Fruit fly (Drosophila melanogaster) whole organism, embryonic: Measurements from ENCODE around the gene SkpD.

Experiments used
- Antp ChIP-seq: fragments of 200-800 bp; sonication (Bioruptor generic); optimal IDR thresholded peaks from 3 replicates; lab custom pipeline; 2016; ENCODE audit warnings: missing biosample characterization, missing genetic modification characterization
- Blimp-1 ChIP-seq: fragments of 200-800 bp; sonication (Bioruptor generic); optimal IDR thresholded peaks from 3 replicates; lab custom pipeline; 2018; ENCODE audit warnings: missing biosample characterization, missing genetic modification characterization, mild to moderate bottlenecking, moderate library complexity, missing genetic modification reagents
- CG1024 ChIP-seq: fragments of 200-800 bp; sonication (Bioruptor generic); IDR thresholded peaks from 2 replicates; pipeline ENCODE4 v1.3.6; 2022; ENCODE audit warnings: missing biosample characterization, missing genetic modification characterization
- CG10366 ChIP-seq: fragments of 200-800 bp; sonication (Bioruptor generic); IDR thresholded peaks from 2 replicates; pipeline ENCODE4 v1.3.6; 2022; ENCODE audit warnings: missing biosample characterization, missing genetic modification characterization
- CG13123 ChIP-seq: fragments of 200-800 bp; sonication (Bioruptor generic); optimal IDR thresholded peaks from 2 replicates; lab custom pipeline; 2016; ENCODE audit warnings: missing biosample characterization, missing genetic modification characterization
- CG13287 ChIP-seq: fragments of 200-800 bp; sonication (Bioruptor generic); IDR thresholded peaks from 2 replicates; pipeline ENCODE4 v1.3.6; 2022; ENCODE audit warnings: missing biosample characterization, missing genetic modification characterization; ENCODE audit not compliant: partially characterized antibody
- CG15073 ChIP-seq: fragments of 200-800 bp; sonication (Bioruptor generic); optimal IDR thresholded peaks from 2 replicates; lab custom pipeline; 2016; ENCODE audit warnings: missing biosample characterization, missing genetic modification characterization
- CG17186 ChIP-seq: fragments of 200-800 bp; sonication (Bioruptor generic); optimal IDR thresholded peaks from 3 replicates; lab custom pipeline; 2017; ENCODE audit warnings: missing biosample characterization, missing genetic modification reagents, missing genetic modification characterization
- CG17612 ChIP-seq: fragments of 200-800 bp; sonication (Bioruptor generic); IDR thresholded peaks from 2 replicates; pipeline ENCODE4 v1.3.6; 2022; ENCODE audit warnings: missing biosample characterization, missing genetic modification characterization
- CG18262 ChIP-seq: fragments of 200-800 bp; optimal IDR thresholded peaks from 3 replicates; lab custom pipeline; 2019; ENCODE audit warnings: missing biosample characterization, mild to moderate bottlenecking, missing genetic modification characterization, moderate library complexity
- CG2120 ChIP-seq: fragments of 200-800 bp; sonication (Bioruptor generic); optimal IDR thresholded peaks from 3 replicates; lab custom pipeline; 2016; ENCODE audit warnings: missing biosample characterization, missing genetic modification characterization
- CG30020 ChIP-seq: fragments of 200-800 bp; optimal IDR thresholded peaks from 2 replicates; lab custom pipeline; 2019; ENCODE audit warnings: missing biosample characterization, mild to moderate bottlenecking, missing genetic modification characterization, moderate library complexity
- CG32772 ChIP-seq: fragments of 200-800 bp; sonication (Bioruptor generic); IDR thresholded peaks from 2 replicates; pipeline ENCODE4 v1.3.6; 2022; ENCODE audit warnings: missing biosample characterization, missing genetic modification characterization
- CG6813 ChIP-seq: fragments of 200-800 bp; sonication (Bioruptor generic); optimal IDR thresholded peaks from 2 replicates; lab custom pipeline; 2017; ENCODE audit warnings: missing biosample characterization, missing genetic modification characterization, mild to moderate bottlenecking, moderate library complexity, missing genetic modification reagents
- CG7963 ChIP-seq: fragments of 200-800 bp; sonication (Bioruptor generic); IDR thresholded peaks from 3 replicates; pipeline ENCODE4 v1.3.6; 2022; ENCODE audit warnings: missing biosample characterization, missing genetic modification characterization; ENCODE audit not compliant: partially characterized antibody
- CG9437 ChIP-seq: fragments of 200-800 bp; sonication (Bioruptor generic); optimal IDR thresholded peaks from 2 replicates; lab custom pipeline; 2018; ENCODE audit warnings: missing biosample characterization, mild to moderate bottlenecking, missing genetic modification characterization
- CG9609 ChIP-seq: fragments of 200-800 bp; sonication (Bioruptor generic); optimal IDR thresholded peaks from 3 replicates; lab custom pipeline; 2016; ENCODE audit warnings: missing biosample characterization, missing genetic modification characterization
- CG9727 ChIP-seq: fragments of 200-800 bp; sonication (Bioruptor generic); optimal IDR thresholded peaks from 3 replicates; lab custom pipeline; 2017; ENCODE audit warnings: missing biosample characterization, mild to moderate bottlenecking, missing genetic modification characterization
- HLH54F ChIP-seq: fragments of 200-800 bp; sonication (Bioruptor generic); optimal IDR thresholded peaks from 3 replicates; lab custom pipeline; 2016; ENCODE audit warnings: missing biosample characterization, missing genetic modification characterization
- Hr3 ChIP-seq: fragments of 200-800 bp; sonication (Bioruptor generic); optimal IDR thresholded peaks from 3 replicates; lab custom pipeline; 2016; ENCODE audit warnings: missing biosample characterization, missing genetic modification characterization
- Jarid2 ChIP-seq: fragments of 200-800 bp; sonication (Bioruptor generic); optimal IDR thresholded peaks from 3 replicates; lab custom pipeline; 2017; ENCODE audit warnings: mild to moderate bottlenecking, missing biosample characterization, missing genetic modification reagents, missing genetic modification characterization
- MBD-R2 ChIP-seq: fragments of 200-800 bp; sonication (Bioruptor generic); IDR thresholded peaks from 2 replicates; pipeline ENCODE4 v1.3.6; 2022; ENCODE audit warnings: missing biosample characterization, missing genetic modification characterization
- Med ChIP-seq: fragments of 200-800 bp; sonication (Bioruptor generic); peaks from one replicate; lab custom pipeline; 2016; ENCODE audit warnings: missing biosample characterization, missing genetic modification characterization, mild to moderate bottlenecking, inconsistent platforms, moderate library complexity
- Myb ChIP-seq: fragments of 200-800 bp; sonication (Bioruptor generic); optimal IDR thresholded peaks from 2 replicates; lab custom pipeline; 2016; ENCODE audit warnings: missing biosample characterization, missing genetic modification characterization
- Oli ChIP-seq: fragments of 200-800 bp; sonication (Bioruptor generic); optimal IDR thresholded peaks from 2 replicates; lab custom pipeline; 2018; ENCODE audit warnings: missing biosample characterization, mild to moderate bottlenecking, missing genetic modification characterization, moderate library complexity
- Scr ChIP-seq: fragments of 200-800 bp; sonication (Bioruptor generic); IDR thresholded peaks from 2 replicates; pipeline ENCODE4 v1.3.6; 2022; ENCODE audit warnings: missing biosample characterization, missing genetic modification characterization; ENCODE audit not compliant: partially characterized antibody
- Sin3A ChIP-seq: fragments of >200 bp; optimal IDR thresholded peaks from 2 replicates; lab custom pipeline; 2018
- Six4 ChIP-seq: fragments of 200-800 bp; sonication (Bioruptor generic); optimal IDR thresholded peaks from 2 replicates; lab custom pipeline; 2016; ENCODE audit warnings: missing biosample characterization, missing genetic modification characterization
- ac ChIP-seq: fragments of 200-800 bp; sonication (Bioruptor generic); optimal IDR thresholded peaks from 3 replicates; lab custom pipeline; 2017; ENCODE audit warnings: missing biosample characterization, mild to moderate bottlenecking, missing genetic modification characterization
- amos ChIP-seq: fragments of 200-800 bp; sonication (Bioruptor generic); IDR thresholded peaks from 2 replicates; pipeline ENCODE4 v1.3.6; 2022; ENCODE audit warnings: missing biosample characterization, missing genetic modification characterization; ENCODE audit not compliant: partially characterized antibody
- ash1 ChIP-seq: fragments of 200-800 bp; sonication (Bioruptor generic); optimal IDR thresholded peaks from 2 replicates; lab custom pipeline; 2018; ENCODE audit warnings: missing biosample characterization, mild to moderate bottlenecking, missing genetic modification characterization
- btn ChIP-seq: fragments of 200-800 bp; sonication (Bioruptor generic); optimal IDR thresholded peaks from 2 replicates; lab custom pipeline; 2016; ENCODE audit warnings: missing biosample characterization, missing genetic modification characterization
- cato ChIP-seq: fragments of 200-800 bp; sonication (Bioruptor generic); optimal IDR thresholded peaks from 2 replicates; lab custom pipeline; 2016; ENCODE audit warnings: missing biosample characterization, missing genetic modification characterization, borderline replicate concordance
- ci ChIP-seq: fragments of 200-800 bp; sonication (Bioruptor generic); IDR thresholded peaks from 3 replicates; pipeline ENCODE4 v1.3.6; 2022; ENCODE audit warnings: missing biosample characterization, missing genetic modification characterization
- corto ChIP-seq: fragments of 200-800 bp; sonication (Bioruptor generic); optimal IDR thresholded peaks from 2 replicates; lab custom pipeline; 2016; ENCODE audit warnings: missing biosample characterization, mild to moderate bottlenecking, missing genetic modification characterization, moderate library complexity
- crol ChIP-seq: fragments of 200-800 bp; sonication (Bioruptor generic); IDR thresholded peaks from 2 replicates; pipeline ENCODE4 v1.3.6; 2022; ENCODE audit warnings: missing biosample characterization, missing genetic modification characterization
- eve ChIP-seq, 2 experiments: fragments of >200 bp; optimal IDR thresholded peaks; 2 replicates each; lab custom pipeline; 2017; ENCODE audit warnings: missing biosample characterization in 2 of 2, missing genetic modification characterization in 2 of 2
- ftz-f1 ChIP-seq: fragments of 200-800 bp; sonication (Bioruptor generic); optimal IDR thresholded peaks from 2 replicates; lab custom pipeline; 2016; ENCODE audit warnings: missing biosample characterization, missing genetic modification characterization
- gt ChIP-seq: fragments of 200-800 bp; sonication (Bioruptor generic); IDR thresholded peaks from 2 replicates; pipeline ENCODE4 v1.3.6; 2022; ENCODE audit warnings: missing biosample characterization, missing genetic modification characterization
- ham ChIP-seq: fragments of 200-800 bp; sonication (Bioruptor generic); IDR thresholded peaks from 2 replicates; pipeline ENCODE4 v1.3.6; 2022; ENCODE audit warnings: missing biosample characterization, missing genetic modification characterization
- nerfin-1 ChIP-seq: fragments of 200-800 bp; sonication (Bioruptor generic); optimal IDR thresholded peaks from 3 replicates; lab custom pipeline; 2019; ENCODE audit warnings: missing biosample characterization, mild to moderate bottlenecking, missing genetic modification characterization, moderate library complexity
- nom ChIP-seq: fragments of 200-800 bp; sonication (Bioruptor generic); optimal IDR thresholded peaks from 2 replicates; lab custom pipeline; 2017; ENCODE audit warnings: missing biosample characterization, missing genetic modification characterization, mild to moderate bottlenecking, moderate library complexity, missing genetic modification reagents
- peb ChIP-seq: fragments of 200-800 bp; sonication (Bioruptor generic); IDR thresholded peaks from 2 replicates; pipeline ENCODE4 v1.3.6; 2022; ENCODE audit warnings: missing biosample characterization, missing genetic modification characterization
- pum ChIP-seq: fragments of 200-800 bp; sonication (Bioruptor generic); optimal IDR thresholded peaks from 2 replicates; lab custom pipeline; 2016; ENCODE audit warnings: missing biosample characterization, missing genetic modification characterization
- slp2 ChIP-seq: fragments of 200-800 bp; sonication (Bioruptor generic); optimal IDR thresholded peaks from 2 replicates; lab custom pipeline; 2016; ENCODE audit warnings: missing biosample characterization, missing genetic modification characterization
- sob ChIP-seq: fragments of 200-800 bp; sonication (Bioruptor generic); IDR thresholded peaks from 2 replicates; pipeline ENCODE4 v1.3.6; 2022; ENCODE audit warnings: missing biosample characterization, missing genetic modification characterization
- twi ChIP-seq: fragments of 200-800 bp; optimal IDR thresholded peaks from 2 replicates; lab custom pipeline; 2019; ENCODE audit warnings: missing biosample characterization, mild to moderate bottlenecking, missing genetic modification characterization, moderate library complexity
- vfl ChIP-seq: fragments of 200-800 bp; sonication (Bioruptor generic); optimal IDR thresholded peaks from 2 replicates; lab custom pipeline; 2016; ENCODE audit warnings: missing biosample characterization, missing genetic modification characterization
- vvl ChIP-seq: fragments of 200-800 bp; sonication (Bioruptor generic); IDR thresholded peaks from 2 replicates; pipeline ENCODE4 v1.3.6; 2022; ENCODE audit warnings: missing biosample characterization, missing genetic modification characterization
- yki ChIP-seq: fragments of >200 bp; optimal IDR thresholded peaks from 3 replicates; lab custom pipeline; 2018
- zfh2 ChIP-seq: fragments of 200-800 bp; sonication (Bioruptor generic); optimal IDR thresholded peaks from 2 replicates; lab custom pipeline; 2016; ENCODE audit warnings: missing biosample characterization, missing genetic modification characterization

Gene SkpD

DNA sequence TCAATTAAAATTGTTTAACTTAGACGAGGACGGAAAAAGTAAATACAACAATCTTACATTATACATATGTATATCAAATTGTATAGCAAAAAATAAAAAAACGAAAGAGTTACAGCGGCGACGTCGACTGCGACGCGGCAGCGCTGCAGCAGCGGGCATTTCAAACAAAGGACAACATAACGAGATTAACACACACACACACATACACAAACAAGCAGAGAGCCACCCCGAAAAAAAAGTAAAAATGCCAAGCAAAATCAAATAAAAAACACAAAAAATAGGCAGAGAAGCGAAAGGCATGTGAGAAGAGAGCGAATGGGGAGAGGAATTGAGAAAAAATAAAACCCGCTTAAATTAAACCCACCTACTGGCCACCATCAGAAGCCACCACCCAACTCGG, 15.2 kb downstream of the SkpD start (continued):
- TF ChIP-seq nerfin-1, result no peak
- no peak for TF ChIP-seq vfl (GFP tag; lab: Kevin White, UChicago)
- no peak for TF ChIP-seq crol
- TF ChIP-seq CG6813 (GFP tag; lab: Kevin White, UChicago), result no peak
- no peak for TF ChIP-seq Blimp-1 (GFP tag; lab: Kevin White, UChicago)
- TF ChIP-seq CG15073 (GFP tag; lab: Kevin White, UChicago), result no peak
- no peak for TF ChIP-seq CG9437
- no peak for TF ChIP-seq Six4 (GFP tag; lab: Kevin White, UChicago)
- no peak for TF ChIP-seq Sin3A
- TF ChIP-seq nom (GFP tag; lab: Kevin White, UChicago), result peak; percentile 7
- TF ChIP-seq CG30020 (tag; lab: Kevin White, UChicago), result no peak
- no peak for TF ChIP-seq CG17612 (GFP tag; lab: Robert Waterston, UW)
- TF ChIP-seq, all 482 proteins: peak for 4

dm6 chrX:19839067-19839466, 26.5 kb downstream of the SkpD start:
- TF ChIP-seq CG1024 (GFP tag; lab: Robert Waterston, UW) (no peak), sob (GFP tag; lab: Robert Waterston, UW) (no peak), ash1 (GFP tag; lab: Kevin White, UChicago) (no peak), slp2 (no peak), HLH54F (no peak), CG18262 (tag; lab: Kevin White, UChicago) (no peak), twi (tag; lab: Kevin White, UChicago) (no peak), CG9727 (GFP tag; lab: Kevin White, UChicago) (peak; percentile 59), ci (GFP tag; lab: Robert Waterston, UW) (0 out of 3 replicates have a peak, but pooled peaks have one; percentile 28), yki (lab: Kevin White, UChicago) (no peak), Hr3 (GFP tag; lab: Kevin White, UChicago) (no peak), cato (GFP tag; lab: Kevin White, UChicago) (no peak), Myb (GFP tag; lab: Kevin White, UChicago) (no peak), zfh2 (GFP tag; lab: Kevin White, UChicago) (no peak), ftz-f1 (GFP tag; lab: Kevin White, UChicago) (no peak), btn (GFP tag; lab: Kevin White, UChicago) (no peak), vvl (GFP tag; lab: Robert Waterston, UW) (0 out of 2 replicates have a peak, but pooled peaks have one; percentile 18), ham (GFP tag; lab: Robert Waterston, UW) (no peak), Scr (no peak), CG13123 (GFP tag; lab: Kevin White, UChicago) (no peak), ac (GFP tag; lab: Kevin White, UChicago) (peak; percentile 27), Oli (tag; lab: Kevin White, UChicago) (no peak), Jarid2 (GFP tag; lab: Kevin White, UChicago) (no peak), CG13287 (GFP tag; lab: Robert Waterston, UW) (no peak), CG2120 (GFP tag; lab: Kevin White, UChicago) (no peak), corto (GFP tag; lab: Kevin White, UChicago) (no peak), Med (peak; percentile 67), Antp (GFP tag; lab: Kevin White, UChicago) (peak; percentile 8), peb (GFP tag; lab: Robert Waterston, UW) (no peak), CG7963 (GFP tag; lab: Robert Waterston, UW) (no peak), MBD-R2 (GFP tag; lab: Robert Waterston, UW) (no peak), CG17186 (GFP tag; lab: Kevin White, UChicago) (no peak), CG9609 (GFP tag; lab: Kevin White, UChicago) (no peak), eve (GFP tag; optimal IDR thresholded peaks at IDR 0.05; lab: Kevin White, UChicago) (no peak), amos (no peak), gt (GFP tag; lab: Robert Waterston, UW) (no peak), CG6813 (GFP tag; lab: Kevin White, UChicago) (peak; percentile 37), pum (GFP tag; lab: Kevin White, UChicago) (no peak), CG17612 (GFP tag; lab: Robert Waterston, UW) (no peak), CG10366 (no peak), CG32772 (no peak)
